Fruit fly (Drosophila melanogaster) whole organism, embryonic: ENCODE results near the gene CG13898.

Experiments used
- Abd-B ChIP-seq: fragments of 200-800 bp; sonication (Bioruptor generic); optimal IDR thresholded peaks from 2 replicates; lab custom pipeline; 2018; ENCODE audit warnings: missing biosample characterization, mild to moderate bottlenecking, missing genetic modification characterization, moderate library complexity
- BEAF-32 ChIP-seq: fragments of 200-800 bp; sonication (Bioruptor generic); optimal IDR thresholded peaks from 3 replicates; lab custom pipeline; 2017; ENCODE audit warnings: missing biosample characterization, missing genetic modification characterization, mild to moderate bottlenecking, moderate library complexity, missing genetic modification reagents
- Bteb2 ChIP-seq: fragments of 200-800 bp; sonication (Bioruptor generic); optimal IDR thresholded peaks from 2 replicates; lab custom pipeline; 2016; ENCODE audit warnings: missing biosample characterization, missing genetic modification characterization
- CG10209 ChIP-seq: fragments of 200-800 bp; sonication (Bioruptor generic); optimal IDR thresholded peaks from 3 replicates; lab custom pipeline; 2017; ENCODE audit warnings: missing biosample characterization, mild to moderate bottlenecking, missing genetic modification characterization, missing genetic modification reagents
- CG11504 ChIP-seq: fragments of 200-800 bp; sonication (Bioruptor generic); optimal IDR thresholded peaks from 3 replicates; lab custom pipeline; 2019; ENCODE audit warnings: missing biosample characterization, mild to moderate bottlenecking, missing genetic modification characterization, moderate library complexity
- CG11560 ChIP-seq: fragments of 200-800 bp; sonication (Bioruptor generic); IDR thresholded peaks from 3 replicates; pipeline ENCODE4 v1.3.6; 2022; ENCODE audit warnings: missing biosample characterization, missing genetic modification characterization
- CG12155 ChIP-seq: fragments of 200-800 bp; sonication (Bioruptor generic); optimal IDR thresholded peaks from 3 replicates; lab custom pipeline; 2016; ENCODE audit warnings: missing biosample characterization, missing genetic modification characterization
- CG12219 ChIP-seq: fragments of 200-800 bp; sonication (Bioruptor generic); optimal IDR thresholded peaks from 3 replicates; lab custom pipeline; 2018; ENCODE audit warnings: missing biosample characterization, mild to moderate bottlenecking, missing genetic modification characterization
- CG12769 ChIP-seq: fragments of 200-800 bp; sonication (Bioruptor generic); optimal IDR thresholded peaks from 2 replicates; lab custom pipeline; 2019; ENCODE audit warnings: missing biosample characterization, mild to moderate bottlenecking, missing genetic modification characterization, moderate library complexity
- CG1529 ChIP-seq: fragments of 200-800 bp; sonication (Bioruptor generic); optimal IDR thresholded peaks from 3 replicates; lab custom pipeline; 2018; ENCODE audit warnings: missing biosample characterization, missing genetic modification characterization
- CG17829 ChIP-seq: fragments of 200-800 bp; optimal IDR thresholded peaks from 2 replicates; lab custom pipeline; 2019; ENCODE audit warnings: missing biosample characterization, mild to moderate bottlenecking, missing genetic modification characterization, moderate library complexity
- CG1792 ChIP-seq: fragments of 200-800 bp; sonication (Bioruptor generic); optimal IDR thresholded peaks from 2 replicates; lab custom pipeline; 2016; ENCODE audit warnings: missing biosample characterization, missing genetic modification characterization
- CG2199 ChIP-seq: fragments of 200-800 bp; sonication (Bioruptor generic); IDR thresholded peaks from 3 replicates; pipeline ENCODE4 v1.3.6; 2022; ENCODE audit warnings: missing biosample characterization, missing genetic modification characterization
- CG2678 ChIP-seq: fragments of 200-800 bp; sonication (Bioruptor generic); optimal IDR thresholded peaks from 3 replicates; lab custom pipeline; 2019; ENCODE audit warnings: missing biosample characterization, mild to moderate bottlenecking, missing genetic modification characterization, moderate library complexity
- CG31365 ChIP-seq: fragments of 200-800 bp; sonication (Bioruptor generic); optimal IDR thresholded peaks from 2 replicates; lab custom pipeline; 2018; ENCODE audit warnings: missing biosample characterization, mild to moderate bottlenecking, missing genetic modification characterization
- CG3838 ChIP-seq: fragments of 200-800 bp; sonication (Bioruptor generic); optimal IDR thresholded peaks from 3 replicates; lab custom pipeline; 2016; ENCODE audit warnings: missing biosample characterization, missing genetic modification characterization
- CG42726 ChIP-seq: fragments of 200-800 bp; sonication (Bioruptor generic); IDR thresholded peaks from 2 replicates; pipeline ENCODE4 v1.3.6; 2022; ENCODE audit warnings: missing biosample characterization, missing genetic modification characterization; ENCODE audit not compliant: partially characterized antibody
- CG4424 ChIP-seq: fragments of 200-800 bp; sonication (Bioruptor generic); optimal IDR thresholded peaks from 3 replicates; lab custom pipeline; 2016; ENCODE audit warnings: missing biosample characterization, missing genetic modification characterization
- CG6689 ChIP-seq: fragments of 200-800 bp; sonication (Bioruptor generic); IDR thresholded peaks from 2 replicates; pipeline ENCODE4 v1.3.6; 2022; ENCODE audit warnings: missing biosample characterization, missing genetic modification characterization
- CG7839 ChIP-seq: fragments of 200-800 bp; sonication (Bioruptor generic); optimal IDR thresholded peaks from 3 replicates; lab custom pipeline; 2018; ENCODE audit warnings: missing biosample characterization, mild to moderate bottlenecking, missing genetic modification characterization, moderate library complexity
- CG8478 ChIP-seq: fragments of >200 bp; optimal IDR thresholded peaks from 2 replicates; lab custom pipeline; 2018
- CG9876 ChIP-seq: fragments of 200-800 bp; sonication (Bioruptor generic); optimal IDR thresholded peaks from 2 replicates; lab custom pipeline; 2016; ENCODE audit warnings: missing biosample characterization, missing genetic modification characterization
- CG9932 ChIP-seq: fragments of 200-800 bp; sonication (Bioruptor generic); IDR thresholded peaks from 2 replicates; pipeline ENCODE4 v1.3.6; 2022; ENCODE audit warnings: missing biosample characterization, missing genetic modification characterization
- CoRest ChIP-seq: fragments of 200-800 bp; sonication (Bioruptor generic); optimal IDR thresholded peaks from 3 replicates; lab custom pipeline; 2018; ENCODE audit warnings: missing biosample characterization, mild to moderate bottlenecking, missing genetic modification characterization, moderate library complexity
- Dek ChIP-seq: fragments of 200-800 bp; sonication (Bioruptor generic); optimal IDR thresholded peaks from 3 replicates; lab custom pipeline; 2019; ENCODE audit warnings: missing biosample characterization, mild to moderate bottlenecking, missing genetic modification characterization, moderate library complexity
- Dip2 ChIP-seq: fragments of 200-800 bp; sonication (Bioruptor generic); IDR thresholded peaks from 2 replicates; pipeline ENCODE4 v1.3.6; 2022; ENCODE audit warnings: missing biosample characterization, missing genetic modification characterization
- E2f2 ChIP-seq: fragments of 200-800 bp; sonication (Bioruptor generic); IDR thresholded peaks from 2 replicates; pipeline ENCODE4 v1.3.6; 2022; ENCODE audit warnings: missing biosample characterization, missing genetic modification characterization
- Fer3 ChIP-seq: fragments of 200-800 bp; sonication (Bioruptor generic); optimal IDR thresholded peaks from 2 replicates; lab custom pipeline; 2018; ENCODE audit warnings: missing biosample characterization, mild to moderate bottlenecking, missing genetic modification characterization, moderate library complexity
- HLHmδ ChIP-seq: fragments of 200-800 bp; sonication (Bioruptor generic); optimal IDR thresholded peaks from 2 replicates; lab custom pipeline; 2018; ENCODE audit warnings: missing biosample characterization, mild to moderate bottlenecking, missing genetic modification characterization, moderate library complexity
- Mrtf ChIP-seq: fragments of 200-800 bp; sonication (Bioruptor generic); IDR thresholded peaks from 3 replicates; pipeline ENCODE4 v1.3.6; 2022; ENCODE audit warnings: missing biosample characterization, missing genetic modification characterization
- Myb ChIP-seq: fragments of 200-800 bp; sonication (Bioruptor generic); optimal IDR thresholded peaks from 2 replicates; lab custom pipeline; 2016; ENCODE audit warnings: missing biosample characterization, missing genetic modification characterization
- NC2α ChIP-seq: fragments of 200-800 bp; sonication (Bioruptor generic); optimal IDR thresholded peaks from 2 replicates; lab custom pipeline; 2016; ENCODE audit warnings: missing biosample characterization, missing genetic modification characterization
- PHDP ChIP-seq: fragments of 200-800 bp; sonication (Bioruptor generic); optimal IDR thresholded peaks from 3 replicates; lab custom pipeline; 2018; ENCODE audit warnings: missing biosample characterization, mild to moderate bottlenecking, missing genetic modification characterization, moderate library complexity
- Spps ChIP-seq: fragments of 200-800 bp; sonication (Bioruptor generic); optimal IDR thresholded peaks from 2 replicates; lab custom pipeline; 2018; ENCODE audit warnings: missing biosample characterization, mild to moderate bottlenecking, missing genetic modification characterization
- TFAM ChIP-seq: fragments of 200-800 bp; sonication (Bioruptor generic); optimal IDR thresholded peaks from 2 replicates; lab custom pipeline; 2017; ENCODE audit warnings: missing biosample characterization, missing genetic modification characterization, inconsistent platforms
- Xbp1 ChIP-seq: fragments of 200-800 bp; sonication (Bioruptor generic); optimal IDR thresholded peaks from 3 replicates; lab custom pipeline; 2016; ENCODE audit warnings: missing biosample characterization, mild to moderate bottlenecking, missing genetic modification characterization
- abd-A ChIP-seq: fragments of 200-800 bp; sonication (Bioruptor generic); optimal IDR thresholded peaks from 3 replicates; lab custom pipeline; 2019; ENCODE audit warnings: missing biosample characterization, mild to moderate bottlenecking, missing genetic modification characterization, moderate library complexity
- aop ChIP-seq: fragments of 200-800 bp; sonication (Bioruptor generic); IDR thresholded peaks from 2 replicates; pipeline ENCODE4 v1.3.6; 2022; ENCODE audit warnings: missing biosample characterization, missing genetic modification characterization
- croc ChIP-seq: fragments of 200-800 bp; sonication (Bioruptor generic); conservative IDR thresholded peaks from 3 replicates; pipeline ENCODE4 v1.3.6; 2022; ENCODE audit warnings: missing biosample characterization, missing genetic modification characterization
- dpn ChIP-seq, 2 experiments: fragments of 200-800 bp; sonication (Bioruptor generic); optimal IDR thresholded peaks; 3 replicates each; lab custom pipeline; 2016; ENCODE audit warnings: missing biosample characterization in 2 of 2, missing genetic modification characterization in 2 of 2
- ems ChIP-seq: fragments of 200-800 bp; sonication (Bioruptor generic); optimal IDR thresholded peaks from 3 replicates; lab custom pipeline; 2016; ENCODE audit warnings: missing biosample characterization, missing genetic modification characterization
- gce ChIP-seq: fragments of 200-800 bp; sonication (Bioruptor generic); IDR thresholded peaks from 3 replicates; pipeline ENCODE4 v1.3.6; 2022; ENCODE audit warnings: missing biosample characterization, missing genetic modification characterization
- gem ChIP-seq: fragments of 200-800 bp; sonication (Bioruptor generic); optimal IDR thresholded peaks from 2 replicates; lab custom pipeline; 2019; ENCODE audit warnings: missing biosample characterization, mild to moderate bottlenecking, missing genetic modification characterization, moderate library complexity
- grn ChIP-seq: fragments of 200-800 bp; sonication (Bioruptor generic); optimal IDR thresholded peaks from 3 replicates; lab custom pipeline; 2017; ENCODE audit warnings: missing biosample characterization, missing genetic modification characterization
- oc ChIP-seq: fragments of 200-800 bp; sonication (Bioruptor generic); optimal IDR thresholded peaks from 2 replicates; lab custom pipeline; 2018; ENCODE audit warnings: missing biosample characterization, mild to moderate bottlenecking, missing genetic modification characterization, moderate library complexity
- psq ChIP-seq: fragments of 200-800 bp; sonication (Bioruptor generic); optimal IDR thresholded peaks from 2 replicates; lab custom pipeline; 2017; ENCODE audit warnings: missing biosample characterization, missing genetic modification characterization
- pzg ChIP-seq: fragments of 200-800 bp; sonication (Bioruptor generic); optimal IDR thresholded peaks from 3 replicates; lab custom pipeline; 2018; ENCODE audit warnings: missing biosample characterization, mild to moderate bottlenecking, missing genetic modification characterization, moderate library complexity
- salm ChIP-seq: fragments of 200-800 bp; sonication (Bioruptor generic); optimal IDR thresholded peaks from 2 replicates; lab custom pipeline; 2018; ENCODE audit warnings: missing biosample characterization, mild to moderate bottlenecking, missing genetic modification characterization
- tin ChIP-seq: fragments of 200-800 bp; sonication (Bioruptor generic); optimal IDR thresholded peaks from 3 replicates; lab custom pipeline; 2016; ENCODE audit warnings: missing biosample characterization, missing genetic modification characterization

The CG13898 gene

DNA sequence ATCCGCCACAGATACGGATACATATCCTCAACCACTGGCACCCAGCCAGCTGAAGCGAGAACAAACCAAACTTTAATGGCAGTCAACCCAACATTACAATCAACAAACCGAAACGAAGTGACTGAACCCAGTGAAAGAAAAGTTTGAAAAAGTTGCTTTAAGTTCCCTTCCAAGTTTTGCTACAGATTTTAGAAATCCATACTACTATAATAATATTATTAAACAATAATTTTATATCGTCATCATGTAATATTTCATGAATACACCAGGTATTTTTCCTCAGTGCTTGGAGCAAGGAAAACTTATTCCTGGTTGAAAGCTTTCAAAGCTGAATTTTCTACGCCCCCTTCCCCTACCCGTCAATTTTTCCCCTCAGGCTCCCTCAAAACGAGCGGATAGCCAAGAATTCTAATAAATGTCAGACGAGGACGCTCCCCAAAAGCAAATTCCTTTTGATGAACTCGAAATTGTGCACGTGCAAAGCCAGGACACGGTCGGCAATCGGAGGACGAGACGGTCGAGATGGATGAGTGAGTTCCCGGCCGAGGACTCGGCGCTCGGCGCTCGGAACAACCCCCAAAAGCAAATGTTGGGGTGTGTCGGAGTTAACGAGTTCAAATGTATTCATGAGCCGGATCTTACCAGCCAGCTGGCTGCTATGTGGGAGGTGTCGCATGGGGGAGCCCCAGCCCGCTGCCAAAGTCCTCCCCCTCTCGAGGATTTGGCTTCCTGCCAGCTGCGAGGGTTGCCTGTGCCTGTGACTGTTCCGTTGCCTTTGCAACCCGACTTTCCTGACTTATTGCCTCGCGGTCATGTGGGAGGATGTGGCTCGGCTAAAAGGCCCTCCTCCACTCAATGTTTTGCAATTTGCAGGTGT, 6.7 kb downstream of the CG13898 start (continued):
- TF ChIP-seq CG6689 = peak; percentile 56
- TF ChIP-seq aop (GFP tag; lab: Robert Waterston, UW) = no peak
- TF ChIP-seq CG12219 (GFP tag; lab: Kevin White, UChicago) = peak; percentile 6
- 0 out of 3 replicates have a peak, but pooled peaks have one; percentile 45 for TF ChIP-seq CG11560
- TF ChIP-seq croc (GFP tag; lab: Robert Waterston, UW) = no peak; the same call in 2 of the 3 replicates
- no peak for TF ChIP-seq Myb (GFP tag; lab: Kevin White, UChicago)
- peak; percentile 53 for TF ChIP-seq CG17829 (tag; lab: Kevin White, UChicago)
- no peak for TF ChIP-seq ems
- TF ChIP-seq CG12155 (GFP tag; lab: Kevin White, UChicago) = no peak
- no peak for TF ChIP-seq CG31365 (tag; lab: Kevin White, UChicago)
- no peak for TF ChIP-seq dpn (GFP tag; optimal IDR thresholded peaks at IDR 0.05; lab: Kevin White, UChicago)
- no peak for TF ChIP-seq oc
- no peak for TF ChIP-seq CG3838 (GFP tag; lab: Kevin White, UChicago)
- no peak for TF ChIP-seq psq (GFP tag; lab: Kevin White, UChicago)
- no peak for TF ChIP-seq E2f2 (GFP tag; lab: Robert Waterston, UW)
- peak; percentile 51 for TF ChIP-seq tin
- TF ChIP-seq Spps (tag; lab: Kevin White, UChicago) = no peak
- no peak for TF ChIP-seq Dip2 (GFP tag; lab: Robert Waterston, UW)
- TF ChIP-seq pzg (GFP tag; lab: Kevin White, UChicago) = no peak
- peak; percentile 44 for TF ChIP-seq salm (tag; lab: Kevin White, UChicago)
- TF ChIP-seq PHDP = peak; percentile 54
- TF ChIP-seq CG1529 = no peak
- peak; percentile 1 for TF ChIP-seq CG12769
- peak; percentile 1 for TF ChIP-seq HLHmδ (GFP tag; lab: Kevin White, UChicago)
- TF ChIP-seq Bteb2 (GFP tag; lab: Kevin White, UChicago) = no peak
- peak; percentile 69 for TF ChIP-seq Fer3 (tag; lab: Kevin White, UChicago)
- no peak for TF ChIP-seq TFAM (GFP tag; lab: Kevin White, UChicago)
- peak; percentile 56 for TF ChIP-seq CG4424 (GFP tag; lab: Kevin White, UChicago)
- no peak for TF ChIP-seq CG8478 (lab: Kevin White, UChicago)
- no peak for TF ChIP-seq CG9876
- TF ChIP-seq CoRest (tag; lab: Kevin White, UChicago) = peak; percentile 53
- no peak for TF ChIP-seq Abd-B (GFP tag; lab: Kevin White, UChicago)
- peak; percentile 79 for TF ChIP-seq gem
- TF ChIP-seq gce (GFP tag; lab: Robert Waterston, UW) = no peak
- TF ChIP-seq CG1792 (GFP tag; lab: Kevin White, UChicago) = no peak
- 0 out of 3 replicates have a peak, but pooled peaks have one; percentile 22 for TF ChIP-seq Mrtf
- TF ChIP-seq CG2199 (GFP tag; lab: Robert Waterston, UW) = no peak
- peak; percentile 3 for TF ChIP-seq CG10209 (GFP tag; lab: Kevin White, UChicago)
- no peak for TF ChIP-seq CG9932 (GFP tag; lab: Robert Waterston, UW)
- TF ChIP-seq CG2678 (tag; lab: Kevin White, UChicago) = peak; percentile 84
- TF ChIP-seq grn (GFP tag; lab: Kevin White, UChicago) = no peak
- TF ChIP-seq CG42726 (GFP tag; lab: Robert Waterston, UW) = no peak
- no peak for TF ChIP-seq BEAF-32 (GFP tag; lab: Kevin White, UChicago)
- peak; percentile 85 for TF ChIP-seq abd-A
- TF ChIP-seq Dek (tag; lab: Kevin White, UChicago) = peak; percentile 39
- TF ChIP-seq CG7839 (tag; lab: Kevin White, UChicago) = peak; percentile 76
- peak; percentile 82 for TF ChIP-seq CG11504
- peak; percentile 17 for TF ChIP-seq Xbp1 (GFP tag; lab: Kevin White, UChicago)
- no peak for TF ChIP-seq NC2α
